Worm (Caenorhabditis elegans): ENCODE measurements around the gene gcc-2.

DNA sequence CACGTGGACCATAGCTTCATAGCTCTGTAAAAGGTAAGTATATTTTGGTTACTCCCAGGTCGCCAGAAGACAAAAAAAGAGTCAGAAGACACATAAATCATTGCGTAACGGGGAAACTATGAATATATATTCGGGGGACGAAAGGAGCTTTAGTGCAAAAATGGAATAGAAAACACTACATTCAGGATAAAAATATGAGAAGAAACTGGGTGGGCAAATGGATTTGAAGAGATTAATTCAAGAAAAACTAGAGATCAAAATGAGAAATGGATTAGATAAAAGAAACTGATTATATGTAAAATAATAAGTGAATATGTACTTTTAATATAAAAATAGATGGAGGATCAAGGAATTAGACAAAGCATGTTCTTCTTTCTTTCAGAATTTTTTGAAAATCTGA, 34.5 kb downstream of the gcc-2 start, which contains the start of gene C07A9.12:
- TF ChIP-seq pha-4 (GFP tag; IDR thresholded peaks at IDR 0.05) (no peak), pha-4 (tag; optimal IDR thresholded peaks at IDR 0.05) (no peak), gei-8 (GFP tag; optimal IDR thresholded peaks at IDR 0.05) (no peak), ceh-32 (tag; optimal IDR thresholded peaks at IDR 0.05; ENCODE audit: poor library complexity) (no peak), ztf-11 (tag; optimal IDR thresholded peaks at IDR 0.05) (no peak)
